Fruit fly (Drosophila melanogaster) whole organism: ENCODE results near the gene Psa.

Source experiments
- CG8478 ChIP-seq: fragments of >200 bp; optimal IDR thresholded peaks from 2 replicates; lab custom pipeline; 2018; ENCODE audit warnings: inconsistent platforms
- EcR ChIP-seq, 2 experiments: fragments of >200 bp; optimal IDR thresholded peaks; 2 replicates each; lab custom pipeline; 2017; ENCODE audit warnings: missing biosample characterization in 2 of 2, missing genetic modification characterization in 2 of 2, missing genetic modification reagents in 2 of 2
- pan ChIP-seq: fragments of >200 bp; optimal IDR thresholded peaks from 2 replicates; lab custom pipeline; 2017
- psq ChIP-seq: fragments of >200 bp; optimal IDR thresholded peaks from 2 replicates; lab custom pipeline; 2017
- usp ChIP-seq: fragments of >200 bp; optimal IDR thresholded peaks from 2 replicates; lab custom pipeline; 2017; ENCODE audit warnings: missing biosample characterization, missing genetic modification characterization, mixed read lengths

DNA sequence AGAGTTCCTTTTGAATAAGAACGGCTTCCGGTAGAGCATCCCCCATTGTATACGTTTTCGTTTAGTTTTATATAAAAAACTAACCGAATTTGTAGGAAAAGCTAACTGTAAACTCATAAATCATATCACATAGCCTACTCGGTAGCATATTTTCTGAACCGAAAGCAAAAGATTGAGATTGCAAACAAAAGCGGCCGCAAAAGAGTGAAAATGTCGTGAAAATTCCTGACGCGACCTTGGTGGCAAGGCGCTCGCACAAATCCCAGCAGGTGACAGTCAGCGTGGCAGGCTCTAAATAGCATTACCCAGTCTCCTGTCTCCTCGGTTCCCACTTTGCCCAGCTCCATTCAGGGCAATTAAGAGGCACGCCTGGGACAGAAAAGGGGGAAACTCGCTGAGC is 30.7 kb upstream of the Psa start, which contains the start of gene Naa30B:
- TF ChIP-seq usp (GFP tag; lab: Kevin White, UChicago) (no peak), psq (lab: Kevin White, UChicago) (no peak), CG8478 (lab: Kevin White, UChicago) (no peak), pan (lab: Kevin White, UChicago) (no peak), EcR (GFP tag; optimal IDR thresholded peaks at IDR 0.05; lab: Kevin White, UChicago) (no peak)
